Fruit fly (Drosophila melanogaster): ENCODE measurements around the gene Adk2.

DNA sequence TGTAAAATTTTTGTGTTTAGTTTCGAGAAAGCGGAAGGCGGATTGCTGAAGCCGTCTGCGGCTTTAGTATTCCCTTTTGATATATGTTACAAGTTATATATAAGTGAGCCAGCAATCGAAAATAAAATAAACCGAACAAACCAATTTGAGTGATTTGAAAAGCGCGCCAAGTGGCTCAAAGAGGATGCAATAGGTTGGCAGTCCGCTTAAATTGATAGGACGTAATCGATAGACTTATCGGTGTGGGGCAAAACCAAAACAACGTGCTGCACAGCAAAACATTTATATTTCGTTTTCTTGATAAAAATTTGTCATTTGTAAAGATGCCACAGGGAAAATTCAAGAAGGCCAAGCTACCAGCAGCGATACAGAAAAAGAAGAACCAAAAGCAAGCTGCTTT, 24.3 kb upstream of the Adk2 start, which contains the start of gene CG11279:
- TF ChIP-seq CG8478 (optimal IDR thresholded peaks at IDR 0.05) (no peak), CTCF (optimal IDR thresholded peaks at IDR 0.05) (no peak)
